Fruit fly (Drosophila melanogaster) Kc167 (cell line): Measurements from ENCODE around the gene Nedd4.

Experiments
- Myc ChIP-seq: fragments of >200 bp; optimal IDR thresholded peaks from 2 replicates; lab custom pipeline; 2017; ENCODE audit warnings: missing external identifiers
- Sin3A ChIP-seq: fragments of >200 bp; optimal IDR thresholded peaks from 2 replicates; lab custom pipeline; 2018; ENCODE audit warnings: missing external identifiers
- h ChIP-seq: fragments of >200 bp; optimal IDR thresholded peaks from 3 replicates; lab custom pipeline; 2018; ENCODE audit warnings: missing external identifiers
- psq ChIP-seq: fragments of >200 bp; optimal IDR thresholded peaks from 2 replicates; lab custom pipeline; 2017; ENCODE audit warnings: missing external identifiers

dm6 chr3L:17587897-17588296 is 58.0 kb downstream of the Nedd4 start:
- no peak for TF ChIP-seq psq (lab: Kevin White, UChicago)
- no peak for TF ChIP-seq Myc (lab: Kevin White, UChicago)
- no peak for TF ChIP-seq h (lab: Kevin White, UChicago)
- TF ChIP-seq Sin3A (lab: Kevin White, UChicago): no peak
